Fruit fly (Drosophila melanogaster) whole organism, embryonic: ENCODE data around the gene chic.

Source experiments
- Ada2b ChIP-seq: fragments of 200-800 bp; sonication (Bioruptor generic); IDR thresholded peaks from 2 replicates; pipeline ENCODE4 v1.3.6; 2022; ENCODE audit warnings: missing biosample characterization, missing genetic modification characterization
- CG10321 ChIP-seq: fragments of 200-800 bp; sonication (Bioruptor generic); IDR thresholded peaks from 2 replicates; pipeline ENCODE4 v1.3.6; 2022; ENCODE audit warnings: missing biosample characterization, missing genetic modification characterization
- CG10462 ChIP-seq: fragments of 200-800 bp; sonication (Bioruptor generic); optimal IDR thresholded peaks from 2 replicates; lab custom pipeline; 2016; ENCODE audit warnings: missing biosample characterization, missing genetic modification characterization
- CG10543 ChIP-seq: fragments of 200-800 bp; sonication (Bioruptor generic); optimal IDR thresholded peaks from 3 replicates; lab custom pipeline; 2017; ENCODE audit warnings: missing biosample characterization, mild to moderate bottlenecking, missing genetic modification characterization, moderate library complexity
- CG10565 ChIP-seq: fragments of 200-800 bp; sonication (Bioruptor generic); optimal IDR thresholded peaks from 3 replicates; lab custom pipeline; 2016; ENCODE audit warnings: missing biosample characterization, mild to moderate bottlenecking, missing genetic modification characterization
- CG11695 ChIP-seq: fragments of 200-800 bp; sonication (Bioruptor generic); IDR thresholded peaks from 3 replicates; pipeline ENCODE4 v1.3.6; 2022; ENCODE audit warnings: missing biosample characterization, missing genetic modification characterization
- CG11696 ChIP-seq: fragments of 200-800 bp; sonication (Bioruptor generic); IDR thresholded peaks from 2 replicates; pipeline ENCODE4 v1.3.6; 2022; ENCODE audit warnings: missing biosample characterization, missing genetic modification characterization
- CG14050 ChIP-seq: fragments of 200-800 bp; sonication (Bioruptor generic); IDR thresholded peaks from 3 replicates; pipeline ENCODE4 v1.3.6; 2022; ENCODE audit warnings: missing biosample characterization, missing genetic modification characterization
- CG14441 ChIP-seq: fragments of 200-800 bp; sonication (Bioruptor generic); IDR thresholded peaks from 2 replicates; pipeline ENCODE4 v1.3.6; 2022; ENCODE audit warnings: missing biosample characterization, missing genetic modification characterization
- CG1647 ChIP-seq: fragments of 200-800 bp; sonication (Bioruptor generic); optimal IDR thresholded peaks from 3 replicates; lab custom pipeline; 2016; ENCODE audit warnings: missing biosample characterization, missing genetic modification characterization
- CG17359 ChIP-seq: fragments of 200-800 bp; sonication (Bioruptor generic); optimal IDR thresholded peaks from 3 replicates; lab custom pipeline; 2018; ENCODE audit warnings: missing biosample characterization, mild to moderate bottlenecking, missing genetic modification characterization, moderate library complexity
- CG17612 ChIP-seq: fragments of 200-800 bp; sonication (Bioruptor generic); IDR thresholded peaks from 2 replicates; pipeline ENCODE4 v1.3.6; 2022; ENCODE audit warnings: missing biosample characterization, missing genetic modification characterization
- CG18262 ChIP-seq: fragments of 200-800 bp; optimal IDR thresholded peaks from 3 replicates; lab custom pipeline; 2019; ENCODE audit warnings: missing biosample characterization, mild to moderate bottlenecking, missing genetic modification characterization, moderate library complexity
- CG30020 ChIP-seq: fragments of 200-800 bp; optimal IDR thresholded peaks from 2 replicates; lab custom pipeline; 2019; ENCODE audit warnings: missing biosample characterization, mild to moderate bottlenecking, missing genetic modification characterization, moderate library complexity
- CG33213 ChIP-seq: fragments of 200-800 bp; sonication (Bioruptor generic); optimal IDR thresholded peaks from 3 replicates; lab custom pipeline; 2016; ENCODE audit warnings: missing biosample characterization, missing genetic modification characterization
- CG3995 ChIP-seq: fragments of 200-800 bp; sonication (Bioruptor generic); optimal IDR thresholded peaks from 3 replicates; lab custom pipeline; 2016; ENCODE audit warnings: missing biosample characterization, missing genetic modification characterization
- CG43689 ChIP-seq: fragments of 200-800 bp; sonication (Bioruptor generic); IDR thresholded peaks from 2 replicates; pipeline ENCODE4 v1.3.6; 2022; ENCODE audit warnings: missing biosample characterization, missing genetic modification characterization
- CG6765 ChIP-seq: fragments of 200-800 bp; sonication (Bioruptor generic); optimal IDR thresholded peaks from 3 replicates; lab custom pipeline; 2017; ENCODE audit warnings: missing biosample characterization, mild to moderate bottlenecking, missing genetic modification characterization
- CG7556 ChIP-seq: fragments of 200-800 bp; sonication (Bioruptor generic); optimal IDR thresholded peaks from 2 replicates; lab custom pipeline; 2017; ENCODE audit warnings: missing biosample characterization, mild to moderate bottlenecking, missing genetic modification characterization
- CG9797 ChIP-seq: fragments of 200-800 bp; sonication (Bioruptor generic); optimal IDR thresholded peaks from 3 replicates; lab custom pipeline; 2018; ENCODE audit warnings: missing biosample characterization, mild to moderate bottlenecking, missing genetic modification characterization
- CG9817 ChIP-seq: fragments of 200-800 bp; sonication (Bioruptor generic); optimal IDR thresholded peaks from 2 replicates; lab custom pipeline; 2018; ENCODE audit warnings: missing biosample characterization, mild to moderate bottlenecking, missing genetic modification characterization, moderate library complexity
- CG9932 ChIP-seq: fragments of 200-800 bp; sonication (Bioruptor generic); IDR thresholded peaks from 2 replicates; pipeline ENCODE4 v1.3.6; 2022; ENCODE audit warnings: missing biosample characterization, missing genetic modification characterization
- Dad ChIP-seq: fragments of 200-800 bp; sonication (Bioruptor generic); optimal IDR thresholded peaks from 3 replicates; lab custom pipeline; 2016; ENCODE audit warnings: missing biosample characterization, missing genetic modification characterization
- Dek ChIP-seq: fragments of 200-800 bp; sonication (Bioruptor generic); optimal IDR thresholded peaks from 3 replicates; lab custom pipeline; 2019; ENCODE audit warnings: missing biosample characterization, mild to moderate bottlenecking, missing genetic modification characterization, moderate library complexity
- Dll ChIP-seq: fragments of 200-800 bp; sonication (Bioruptor generic); IDR thresholded peaks from 4 replicates; pipeline ENCODE4 v1.3.6; 2022; ENCODE audit warnings: missing biosample characterization, missing genetic modification characterization; ENCODE audit not compliant: partially characterized antibody
- Dp ChIP-seq: fragments of 200-800 bp; sonication (Bioruptor generic); optimal IDR thresholded peaks from 2 replicates; lab custom pipeline; 2018; ENCODE audit warnings: missing biosample characterization, mild to moderate bottlenecking, missing genetic modification characterization, moderate library complexity
- Ets97D ChIP-seq: fragments of 200-800 bp; sonication (Bioruptor generic); optimal IDR thresholded peaks from 3 replicates; lab custom pipeline; 2016; ENCODE audit warnings: missing biosample characterization, missing genetic modification characterization
- GATAe ChIP-seq: fragments of 200-800 bp; sonication (Bioruptor generic); conservative IDR thresholded peaks from 2 replicates; pipeline ENCODE4 v1.3.6; 2022; ENCODE audit warnings: missing biosample characterization, missing genetic modification characterization
- HLH3B ChIP-seq: fragments of 200-800 bp; sonication (Bioruptor generic); IDR thresholded peaks from 2 replicates; pipeline ENCODE4 v1.3.6; 2022; ENCODE audit warnings: missing biosample characterization, missing genetic modification characterization
- Hand ChIP-seq: fragments of 200-800 bp; sonication (Bioruptor generic); optimal IDR thresholded peaks from 2 replicates; lab custom pipeline; 2017; ENCODE audit warnings: mild to moderate bottlenecking, missing biosample characterization, missing genetic modification reagents, missing genetic modification characterization
- Lhr ChIP-seq: fragments of 200-800 bp; sonication (Bioruptor generic); optimal IDR thresholded peaks from 3 replicates; lab custom pipeline; 2017; ENCODE audit warnings: mild to moderate bottlenecking, missing biosample characterization, missing genetic modification reagents, missing genetic modification characterization
- Mrtf ChIP-seq: fragments of 200-800 bp; sonication (Bioruptor generic); IDR thresholded peaks from 3 replicates; pipeline ENCODE4 v1.3.6; 2022; ENCODE audit warnings: missing biosample characterization, missing genetic modification characterization
- NFAT ChIP-seq: fragments of 200-800 bp; sonication (Bioruptor generic); IDR thresholded peaks from 2 replicates; pipeline ENCODE4 v1.3.6; 2022; ENCODE audit warnings: missing biosample characterization, missing genetic modification characterization
- Spps ChIP-seq: fragments of 200-800 bp; sonication (Bioruptor generic); optimal IDR thresholded peaks from 2 replicates; lab custom pipeline; 2018; ENCODE audit warnings: missing biosample characterization, mild to moderate bottlenecking, missing genetic modification characterization
- Xbp1 ChIP-seq: fragments of 200-800 bp; sonication (Bioruptor generic); optimal IDR thresholded peaks from 3 replicates; lab custom pipeline; 2016; ENCODE audit warnings: missing biosample characterization, mild to moderate bottlenecking, missing genetic modification characterization
- amos ChIP-seq: fragments of 200-800 bp; sonication (Bioruptor generic); IDR thresholded peaks from 2 replicates; pipeline ENCODE4 v1.3.6; 2022; ENCODE audit warnings: missing biosample characterization, missing genetic modification characterization; ENCODE audit not compliant: partially characterized antibody
- ara ChIP-seq: fragments of 200-800 bp; sonication (Bioruptor generic); IDR thresholded peaks from 2 replicates; pipeline ENCODE4 v1.3.6; 2022; ENCODE audit warnings: missing biosample characterization, missing genetic modification characterization
- ash1 ChIP-seq: fragments of 200-800 bp; sonication (Bioruptor generic); optimal IDR thresholded peaks from 2 replicates; lab custom pipeline; 2018; ENCODE audit warnings: missing biosample characterization, mild to moderate bottlenecking, missing genetic modification characterization
- crc ChIP-seq: fragments of 200-800 bp; sonication (Bioruptor generic); optimal IDR thresholded peaks from 2 replicates; lab custom pipeline; 2016; ENCODE audit warnings: missing biosample characterization, missing genetic modification characterization
- cwo ChIP-seq: fragments of 200-800 bp; sonication (Bioruptor generic); optimal IDR thresholded peaks from 3 replicates; lab custom pipeline; 2017; ENCODE audit warnings: missing biosample characterization, missing genetic modification characterization, mild to moderate bottlenecking, moderate library complexity, missing genetic modification reagents
- emc ChIP-seq: fragments of 200-800 bp; sonication (Bioruptor generic); optimal IDR thresholded peaks from 2 replicates; lab custom pipeline; 2016; ENCODE audit warnings: missing biosample characterization, missing genetic modification characterization
- hbn ChIP-seq: fragments of 200-800 bp; sonication (Bioruptor generic); IDR thresholded peaks from 2 replicates; pipeline ENCODE4 v1.3.6; 2022; ENCODE audit warnings: missing biosample characterization, missing genetic modification characterization; ENCODE audit not compliant: partially characterized antibody
- hkb ChIP-seq, 2 experiments: fragments of 200-800 bp in 1 of 2; fragments of >200 bp in 1 of 2; sonication (Bioruptor generic) in 1 of 2; IDR thresholded peaks in 1 of 2; optimal IDR thresholded peaks in 1 of 2; 2 replicates each; pipeline versions ENCODE4 v1.3.6 to Lab custom; 2017 to 2022; ENCODE audit warnings: missing biosample characterization in 1 of 2, missing genetic modification characterization in 1 of 2
- lbe ChIP-seq: fragments of 200-800 bp; sonication (Bioruptor generic); optimal IDR thresholded peaks from 2 replicates; lab custom pipeline; 2016; ENCODE audit warnings: missing biosample characterization, mild to moderate bottlenecking, missing genetic modification characterization
- nerfin-1 ChIP-seq: fragments of 200-800 bp; sonication (Bioruptor generic); optimal IDR thresholded peaks from 3 replicates; lab custom pipeline; 2019; ENCODE audit warnings: missing biosample characterization, mild to moderate bottlenecking, missing genetic modification characterization, moderate library complexity
- nerfin-2 ChIP-seq: fragments of 200-800 bp; sonication (Bioruptor generic); IDR thresholded peaks from 2 replicates; pipeline ENCODE4 v1.3.6; 2022; ENCODE audit warnings: missing biosample characterization, missing genetic modification characterization; ENCODE audit not compliant: partially characterized antibody
- tap ChIP-seq: fragments of 200-800 bp; optimal IDR thresholded peaks from 3 replicates; lab custom pipeline; 2019; ENCODE audit warnings: missing biosample characterization, mild to moderate bottlenecking, missing genetic modification characterization, moderate library complexity
- tgo ChIP-seq: fragments of 200-800 bp; sonication (Bioruptor generic); IDR thresholded peaks from 3 replicates; pipeline ENCODE4 v1.3.6; 2022; ENCODE audit warnings: missing biosample characterization, missing genetic modification characterization
- zen2 ChIP-seq: fragments of 200-800 bp; sonication (Bioruptor generic); IDR thresholded peaks from 3 replicates; pipeline ENCODE4 v1.3.6; 2022; ENCODE audit warnings: missing biosample characterization, missing genetic modification characterization; ENCODE audit not compliant: partially characterized antibody

Gene chic

dm6 chr2L:6019352-6020131 is 38.7 kb upstream of the chic start, which contains the start of gene H2.0 (continued):
- TF ChIP-seq nerfin-1 (no peak), CG7556 (GFP tag; lab: Kevin White, UChicago) (peak; percentile 34), CG3995 (GFP tag; lab: Kevin White, UChicago) (no peak), CG9817 (no peak), Mrtf (GFP tag; lab: Robert Waterston, UW) (no peak), Dll (GFP tag; lab: Robert Waterston, UW) (no peak), CG10565 (GFP tag; lab: Kevin White, UChicago) (no peak), CG14441 (GFP tag; lab: Robert Waterston, UW) (no peak), ash1 (no peak), Xbp1 (peak; percentile 22), CG9932 (GFP tag; lab: Robert Waterston, UW) (no peak), CG6765 (GFP tag; lab: Kevin White, UChicago) (no peak), CG17612 (GFP tag; lab: Robert Waterston, UW) (no peak), CG10543 (GFP tag; lab: Kevin White, UChicago) (peak; percentile 26), CG17359 (no peak), Lhr (no peak), CG14050 (GFP tag; lab: Robert Waterston, UW) (no peak), cwo (no peak), CG30020 (no peak), Spps (peak; percentile 13), Ada2b (no peak), CG1647 (GFP tag; lab: Kevin White, UChicago) (no peak), crc (GFP tag; lab: Kevin White, UChicago) (no peak), NFAT (GFP tag; lab: Robert Waterston, UW) (no peak), HLH3B (no peak), CG33213 (GFP tag; lab: Kevin White, UChicago) (no peak), CG10321 (GFP tag; lab: Robert Waterston, UW) (peak; percentile 56; the same call in 1 of the 2 replicates), emc (GFP tag; lab: Kevin White, UChicago) (no peak), amos (GFP tag; lab: Robert Waterston, UW) (no peak), hkb (optimal IDR thresholded peaks at IDR 0.05; lab: Kevin White, UChicago) (no peak), hkb (GFP tag; IDR thresholded peaks at IDR 0.05; lab: Robert Waterston, UW) (0 out of 2 replicates have a peak, but pooled peaks have one; percentile 24), CG43689 (GFP tag; lab: Robert Waterston, UW) (no peak), CG18262 (tag; lab: Kevin White, UChicago) (peak; percentile 74), CG11696 (GFP tag; lab: Robert Waterston, UW) (no peak), Dad (GFP tag; lab: Kevin White, UChicago) (no peak), tgo (GFP tag; lab: Robert Waterston, UW) (no peak), hbn (no peak), ara (GFP tag; lab: Robert Waterston, UW) (0 out of 2 replicates have a peak, but pooled peaks have one; percentile 26), CG11695 (GFP tag; lab: Robert Waterston, UW) (0 out of 3 replicates have a peak, but pooled peaks have one; percentile 28), Dp (no peak), Ets97D (GFP tag; lab: Kevin White, UChicago) (no peak), GATAe (GFP tag; lab: Robert Waterston, UW) (no peak), Hand (GFP tag; lab: Kevin White, UChicago) (no peak), CG10462 (GFP tag; lab: Kevin White, UChicago) (no peak), lbe (GFP tag; lab: Kevin White, UChicago) (no peak), nerfin-2 (no peak), tap (tag; lab: Kevin White, UChicago) (no peak), CG9797 (GFP tag; lab: Kevin White, UChicago) (no peak), zen2 (GFP tag; lab: Robert Waterston, UW) (no peak), Dek (tag; lab: Kevin White, UChicago) (no peak)
